Worm (Caenorhabditis elegans) whole organism, dauer: ENCODE data around the gene msp-113.

Experiments used
- unc-62 ChIP-seq: sonication (generic microtip); optimal IDR thresholded peaks from 2 replicates; lab custom pipeline; 2017; ENCODE audit warnings: missing biosample characterization, missing genetic modification reagents, missing genetic modification characterization

The msp-113 gene

DNA sequence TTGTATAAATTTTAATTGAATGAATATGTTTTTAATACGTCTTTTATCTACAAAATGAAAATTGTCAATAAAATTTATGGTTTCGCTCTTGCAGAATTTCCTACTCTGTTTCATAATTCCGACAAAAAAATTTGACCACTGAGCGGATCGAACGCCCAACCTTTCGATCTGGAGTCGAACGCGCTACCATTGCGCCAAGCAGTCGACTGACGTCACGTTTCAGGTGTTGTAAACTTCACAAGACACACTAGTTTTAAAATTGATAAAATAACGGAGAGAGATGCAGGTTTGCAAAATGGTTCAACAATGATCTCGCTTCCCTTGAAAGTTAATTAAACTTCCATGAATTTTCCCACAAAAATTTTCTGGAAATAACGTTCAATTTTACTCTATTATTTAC is 46.4 kb downstream of the msp-113 start:
- TF ChIP-seq unc-62 (GFP tag; lab: Kevin White, UChicago): no peak
